Fruit fly (Drosophila melanogaster) whole organism, embryonic: Measurements from ENCODE around the gene CG14731.

ENCODE experiments used
- ATbp ChIP-seq: fragments of 200-800 bp; sonication (Bioruptor generic); optimal IDR thresholded peaks from 2 replicates; lab custom pipeline; 2017; ENCODE audit warnings: missing biosample characterization, mild to moderate bottlenecking, missing genetic modification characterization, missing genetic modification reagents
- BtbVII ChIP-seq: fragments of 200-800 bp; sonication (Bioruptor generic); optimal IDR thresholded peaks from 3 replicates; lab custom pipeline; 2017; ENCODE audit warnings: missing biosample characterization, mild to moderate bottlenecking, missing genetic modification characterization
- CG10267 ChIP-seq: fragments of 200-800 bp; sonication (Bioruptor generic); optimal IDR thresholded peaks from 2 replicates; lab custom pipeline; 2018; ENCODE audit warnings: missing biosample characterization, mild to moderate bottlenecking, missing genetic modification characterization, moderate library complexity
- CG11093 ChIP-seq: fragments of 200-800 bp; sonication (Bioruptor generic); IDR thresholded peaks from 3 replicates; pipeline ENCODE4 v1.3.6; 2022; ENCODE audit warnings: missing biosample characterization, missing genetic modification characterization
- CG11456 ChIP-seq: fragments of 200-800 bp; sonication (Bioruptor generic); IDR thresholded peaks from 3 replicates; pipeline ENCODE4 v1.3.6; 2022; ENCODE audit warnings: missing biosample characterization, missing genetic modification characterization
- CG12104 ChIP-seq: fragments of 200-800 bp; sonication (Bioruptor generic); optimal IDR thresholded peaks from 3 replicates; lab custom pipeline; 2016; ENCODE audit warnings: missing biosample characterization, missing genetic modification characterization
- CG12769 ChIP-seq: fragments of 200-800 bp; sonication (Bioruptor generic); optimal IDR thresholded peaks from 2 replicates; lab custom pipeline; 2019; ENCODE audit warnings: missing biosample characterization, mild to moderate bottlenecking, missing genetic modification characterization, moderate library complexity
- CG12942 ChIP-seq: fragments of 200-800 bp; sonication (Bioruptor generic); optimal IDR thresholded peaks from 3 replicates; lab custom pipeline; 2016; ENCODE audit warnings: missing biosample characterization, missing genetic modification characterization
- CG13624 ChIP-seq: fragments of 200-800 bp; sonication (Bioruptor generic); optimal IDR thresholded peaks from 2 replicates; lab custom pipeline; 2016; ENCODE audit warnings: missing biosample characterization, missing genetic modification characterization
- CG2678 ChIP-seq: fragments of 200-800 bp; sonication (Bioruptor generic); optimal IDR thresholded peaks from 3 replicates; lab custom pipeline; 2019; ENCODE audit warnings: missing biosample characterization, mild to moderate bottlenecking, missing genetic modification characterization, moderate library complexity
- CG2889 ChIP-seq: fragments of 200-800 bp; sonication (Bioruptor generic); IDR thresholded peaks from 3 replicates; pipeline ENCODE4 v1.3.6; 2022; ENCODE audit warnings: missing biosample characterization, missing genetic modification characterization
- CG31441 ChIP-seq: fragments of 200-800 bp; sonication (Bioruptor generic); IDR thresholded peaks from 2 replicates; pipeline ENCODE4 v1.3.6; 2022; ENCODE audit warnings: missing biosample characterization, missing genetic modification characterization
- CG3726 ChIP-seq: fragments of 200-800 bp; sonication (Bioruptor generic); IDR thresholded peaks from 3 replicates; pipeline ENCODE4, ENCODE4 v1.3.6; 2022; ENCODE audit warnings: missing biosample characterization, missing genetic modification characterization
- CG9727 ChIP-seq: fragments of 200-800 bp; sonication (Bioruptor generic); optimal IDR thresholded peaks from 3 replicates; lab custom pipeline; 2017; ENCODE audit warnings: missing biosample characterization, mild to moderate bottlenecking, missing genetic modification characterization
- CG9932 ChIP-seq: fragments of 200-800 bp; sonication (Bioruptor generic); IDR thresholded peaks from 2 replicates; pipeline ENCODE4 v1.3.6; 2022; ENCODE audit warnings: missing biosample characterization, missing genetic modification characterization
- Camta ChIP-seq: fragments of 200-800 bp; sonication (Bioruptor generic); optimal IDR thresholded peaks from 2 replicates; lab custom pipeline; 2016; ENCODE audit warnings: missing biosample characterization, missing genetic modification characterization
- Ets65A ChIP-seq: fragments of 200-800 bp; sonication (Bioruptor generic); peaks from one replicate; lab custom pipeline; 2016; ENCODE audit warnings: missing biosample characterization, missing genetic modification characterization
- Fer2 ChIP-seq: fragments of 200-800 bp; sonication (Bioruptor generic); optimal IDR thresholded peaks from 2 replicates; lab custom pipeline; 2018; ENCODE audit warnings: missing biosample characterization, mild to moderate bottlenecking, missing genetic modification characterization, moderate library complexity
- HmgD ChIP-seq: fragments of 200-800 bp; sonication (Bioruptor generic); optimal IDR thresholded peaks from 3 replicates; lab custom pipeline; 2016; ENCODE audit warnings: missing biosample characterization, missing genetic modification characterization
- Hr51 ChIP-seq, 2 experiments: fragments of 200-800 bp; sonication (Bioruptor generic); optimal IDR thresholded peaks; 2 replicates in 1 of 2; 3 replicates in 1 of 2; lab custom pipeline; 2016 to 2018; ENCODE audit warnings: missing biosample characterization in 2 of 2, missing genetic modification characterization in 2 of 2, mild to moderate bottlenecking in 1 of 2, moderate library complexity in 1 of 2
- Mad ChIP-seq: fragments of 200-800 bp; sonication (Bioruptor generic); optimal IDR thresholded peaks from 2 replicates; lab custom pipeline; 2016; ENCODE audit warnings: missing biosample characterization, missing genetic modification characterization
- Med ChIP-seq: fragments of 200-800 bp; sonication (Bioruptor generic); peaks from one replicate; lab custom pipeline; 2016; ENCODE audit warnings: missing biosample characterization, missing genetic modification characterization, mild to moderate bottlenecking, inconsistent platforms, moderate library complexity
- Nf-YA ChIP-seq: fragments of 200-800 bp; sonication (Bioruptor generic); IDR thresholded peaks from 2 replicates; pipeline ENCODE4 v1.3.6; 2022; ENCODE audit warnings: missing biosample characterization, missing genetic modification characterization
- Opbp ChIP-seq: fragments of 200-800 bp; sonication (Bioruptor generic); IDR thresholded peaks from 3 replicates; pipeline ENCODE4 v1.3.6; 2022; ENCODE audit warnings: missing biosample characterization, missing genetic modification characterization; ENCODE audit not compliant: partially characterized antibody
- Poxn ChIP-seq: fragments of 200-800 bp; sonication (Bioruptor generic); IDR thresholded peaks from 2 replicates; pipeline ENCODE4 v1.3.6; 2022; ENCODE audit warnings: missing biosample characterization, missing genetic modification characterization
- Rfx ChIP-seq: fragments of 200-800 bp; sonication (Bioruptor generic); IDR thresholded peaks from 2 replicates; pipeline ENCODE4 v1.3.6; 2022; ENCODE audit warnings: missing biosample characterization, missing genetic modification characterization
- Sin3A ChIP-seq: fragments of >200 bp; optimal IDR thresholded peaks from 2 replicates; lab custom pipeline; 2018
- Tbp ChIP-seq: fragments of >200 bp; optimal IDR thresholded peaks from 2 replicates; lab custom pipeline; 2018; ENCODE audit warnings: missing biosample characterization, missing genetic modification characterization
- ac ChIP-seq: fragments of 200-800 bp; sonication (Bioruptor generic); optimal IDR thresholded peaks from 3 replicates; lab custom pipeline; 2017; ENCODE audit warnings: missing biosample characterization, mild to moderate bottlenecking, missing genetic modification characterization
- chm ChIP-seq: fragments of 200-800 bp; sonication (Bioruptor generic); IDR thresholded peaks from 2 replicates; pipeline ENCODE4 v1.3.6; 2022; ENCODE audit warnings: missing biosample characterization, missing genetic modification characterization
- crp ChIP-seq, 2 experiments: fragments of 200-800 bp; sonication (Bioruptor generic); optimal IDR thresholded peaks; 2 replicates in 1 of 2; 3 replicates in 1 of 2; lab custom pipeline; 2017; ENCODE audit warnings: missing biosample characterization in 2 of 2, missing genetic modification characterization in 2 of 2, mild to moderate bottlenecking in 1 of 2, moderate library complexity in 1 of 2
- fu2 ChIP-seq: fragments of 200-800 bp; sonication (Bioruptor generic); optimal IDR thresholded peaks from 2 replicates; lab custom pipeline; 2016; ENCODE audit warnings: missing biosample characterization, missing genetic modification characterization
- hbn ChIP-seq: fragments of 200-800 bp; sonication (Bioruptor generic); IDR thresholded peaks from 2 replicates; pipeline ENCODE4 v1.3.6; 2022; ENCODE audit warnings: missing biosample characterization, missing genetic modification characterization; ENCODE audit not compliant: partially characterized antibody
- hkb ChIP-seq, 2 experiments: fragments of 200-800 bp in 1 of 2; fragments of >200 bp in 1 of 2; sonication (Bioruptor generic) in 1 of 2; IDR thresholded peaks in 1 of 2; optimal IDR thresholded peaks in 1 of 2; 2 replicates each; pipeline versions ENCODE4 v1.3.6 to Lab custom; 2017 to 2022; ENCODE audit warnings: missing biosample characterization in 1 of 2, missing genetic modification characterization in 1 of 2
- inv ChIP-seq: fragments of 200-800 bp; sonication (Bioruptor generic); IDR thresholded peaks from 2 replicates; pipeline ENCODE4 v1.3.6; 2022; ENCODE audit warnings: missing biosample characterization, missing genetic modification characterization; ENCODE audit not compliant: partially characterized antibody
- lab ChIP-seq: fragments of 200-800 bp; sonication (Bioruptor generic); optimal IDR thresholded peaks from 3 replicates; lab custom pipeline; 2017; ENCODE audit warnings: missing biosample characterization, missing genetic modification characterization, mild to moderate bottlenecking, moderate library complexity, missing genetic modification reagents
- lbe ChIP-seq: fragments of 200-800 bp; sonication (Bioruptor generic); optimal IDR thresholded peaks from 2 replicates; lab custom pipeline; 2016; ENCODE audit warnings: missing biosample characterization, mild to moderate bottlenecking, missing genetic modification characterization
- lilli ChIP-seq: fragments of 200-800 bp; sonication (Bioruptor generic); optimal IDR thresholded peaks from 3 replicates; lab custom pipeline; 2016; ENCODE audit warnings: missing biosample characterization, missing genetic modification characterization
- nom ChIP-seq: fragments of 200-800 bp; sonication (Bioruptor generic); optimal IDR thresholded peaks from 2 replicates; lab custom pipeline; 2017; ENCODE audit warnings: missing biosample characterization, missing genetic modification characterization, mild to moderate bottlenecking, moderate library complexity, missing genetic modification reagents
- pho ChIP-seq: fragments of 200-800 bp; sonication (Bioruptor generic); optimal IDR thresholded peaks from 2 replicates; lab custom pipeline; 2016; ENCODE audit warnings: missing biosample characterization, missing genetic modification characterization
- phol ChIP-seq: fragments of 200-800 bp; sonication (Bioruptor generic); optimal IDR thresholded peaks from 3 replicates; lab custom pipeline; 2018; ENCODE audit warnings: missing biosample characterization, mild to moderate bottlenecking, missing genetic modification characterization, moderate library complexity
- sc ChIP-seq, 3 experiments: fragments of >200 bp in 2 of 3; fragments of 200-800 bp in 1 of 3; sonication (Bioruptor generic) in 1 of 3; optimal IDR thresholded peaks; 2 replicates in 2 of 3; 3 replicates in 1 of 3; lab custom pipeline; 2017; ENCODE audit warnings: mild to moderate bottlenecking in 1 of 3, missing biosample characterization in 1 of 3, missing genetic modification characterization in 1 of 3, missing genetic modification reagents in 1 of 3
- sens ChIP-seq: fragments of 200-800 bp; sonication (Bioruptor generic); peaks from one replicate; lab custom pipeline; 2016; ENCODE audit warnings: missing biosample characterization, missing genetic modification characterization
- sim ChIP-seq: fragments of 200-800 bp; sonication (Bioruptor generic); IDR thresholded peaks from 2 replicates; pipeline ENCODE4 v1.3.6; 2022; ENCODE audit warnings: missing biosample characterization, missing genetic modification characterization
- vnd ChIP-seq: fragments of 200-800 bp; sonication (Bioruptor generic); IDR thresholded peaks from 3 replicates; pipeline ENCODE4 v1.3.6; 2022; ENCODE audit warnings: missing biosample characterization, missing genetic modification characterization; ENCODE audit not compliant: partially characterized antibody
- wor ChIP-seq: fragments of 200-800 bp; sonication (Bioruptor generic); IDR thresholded peaks from 2 replicates; pipeline ENCODE4 v1.3.6; 2022; ENCODE audit warnings: missing biosample characterization, missing genetic modification characterization
- z ChIP-seq: fragments of 200-800 bp; sonication (Bioruptor generic); IDR thresholded peaks from 3 replicates; pipeline ENCODE4 v1.3.6; 2022; ENCODE audit warnings: missing biosample characterization, missing genetic modification characterization

CG14731 gene

dm6 chr3R:11887114-11888037 lies 43.7 kb upstream of the CG14731 start, which contains the start of gene mthl5 (continued):
- TF ChIP-seq wor (GFP tag; lab: Robert Waterston, UW) (peak; percentile 47; the same call in 1 of the 2 replicates), Rfx (GFP tag; lab: Robert Waterston, UW) (peak; percentile 68), vnd (GFP tag; lab: Robert Waterston, UW) (no peak), lilli (GFP tag; lab: Kevin White, UChicago) (peak; percentile 85), Mad (GFP tag; lab: Kevin White, UChicago) (peak; percentile 31), CG3726 (GFP tag; lab: Robert Waterston, UW) (peak; percentile 54; the same call in 1 of the 3 replicates), Fer2 (no peak), Nf-YA (GFP tag; lab: Robert Waterston, UW) (peak; percentile 58), Poxn (no peak), Ets65A (GFP tag; lab: Kevin White, UChicago) (peak; percentile 95), Opbp (GFP tag; lab: Robert Waterston, UW) (no peak), HmgD (peak; percentile 53), CG10267 (peak; percentile 80), CG2678 (tag; lab: Kevin White, UChicago) (peak; percentile 84), ATbp (GFP tag; lab: Kevin White, UChicago) (peak; percentile 76), CG13624 (GFP tag; lab: Kevin White, UChicago) (peak; percentile 80), Camta (GFP tag; lab: Kevin White, UChicago) (peak; percentile 81), ac (GFP tag; lab: Kevin White, UChicago) (peak; percentile 31), phol (tag; lab: Kevin White, UChicago) (peak; percentile 83), CG11456 (GFP tag; lab: Robert Waterston, UW) (peak; percentile 82), lab (GFP tag; lab: Kevin White, UChicago) (peak; percentile 69), inv (GFP tag; lab: Robert Waterston, UW) (no peak), lbe (GFP tag; lab: Kevin White, UChicago) (peak; percentile 79), nom (GFP tag; lab: Kevin White, UChicago) (peak; percentile 74), pho (peak; percentile 51), hkb (optimal IDR thresholded peaks at IDR 0.05; lab: Kevin White, UChicago) (no peak), hkb (GFP tag; IDR thresholded peaks at IDR 0.05; lab: Robert Waterston, UW) (peak; percentile 81), crp (GFP tag; optimal IDR thresholded peaks at IDR 0.05; lab: Kevin White, UChicago) (peak in 1 of 2 experiments; percentile 36), hbn (GFP tag; lab: Robert Waterston, UW) (0 out of 2 replicates have a peak, but pooled peaks have one; percentile 25), CG9932 (GFP tag; lab: Robert Waterston, UW) (peak; percentile 61), BtbVII (GFP tag; lab: Kevin White, UChicago) (peak; percentile 60), Hr51 (GFP tag; optimal IDR thresholded peaks at IDR 0.05; lab: Kevin White, UChicago) (peak; percentile 77 to 82), chm (GFP tag; lab: Robert Waterston, UW) (peak; percentile 78), CG12942 (peak; percentile 70), sens (GFP tag; lab: Kevin White, UChicago) (peak; percentile 96), CG2889 (no peak), CG11093 (GFP tag; lab: Robert Waterston, UW) (peak; percentile 56; the same call in 1 of the 3 replicates), CG12769 (tag; lab: Kevin White, UChicago) (peak; percentile 74), CG12104 (GFP tag; lab: Kevin White, UChicago) (peak; percentile 58), sim (GFP tag; lab: Robert Waterston, UW) (peak; percentile 11; the same call in 1 of the 2 replicates), Med (GFP tag; lab: Kevin White, UChicago) (peak; percentile 96), fu2 (GFP tag; lab: Kevin White, UChicago) (peak; percentile 66), CG31441 (GFP tag; lab: Robert Waterston, UW) (peak; percentile 82), Tbp (GFP tag; lab: Kevin White, UChicago) (no peak), z (GFP tag; lab: Robert Waterston, UW) (peak; percentile 66; the same call in 2 of the 3 replicates), Sin3A (lab: Kevin White, UChicago) (no peak), CG9727 (peak; percentile 88), sc (optimal IDR thresholded peaks at IDR 0.05; lab: Kevin White, UChicago) (no peak), sc (GFP tag; optimal IDR thresholded peaks at IDR 0.05; lab: Kevin White, UChicago) (peak; percentile 52)
